Worm (Caenorhabditis elegans) whole organism, young adult: Measurements from ENCODE around the gene T28A8.6.

Experiments used
- B0019.2 ChIP-seq: fragments of 200-800 bp; sonication (Bioruptor generic); conservative IDR thresholded peaks from 2 replicates; pipeline ENCODE4 v1.3.6; 2022; ENCODE audit warnings: missing genetic modification reagents, missing genetic modification characterization, missing compliant biosample characterization
- B0035.1 ChIP-seq: sonication (generic microtip); optimal IDR thresholded peaks from 2 replicates; lab custom pipeline; 2016; ENCODE audit warnings: missing genetic modification characterization, mild to moderate bottlenecking, missing compliant biosample characterization, missing genotype, missing genetic modification reagents
- C17E4.6 ChIP-seq: fragments of 200-800 bp; sonication (Bioruptor generic); IDR thresholded peaks from 2 replicates; pipeline ENCODE4 v1.3.6; 2022; ENCODE audit warnings: missing genetic modification reagents, missing genetic modification characterization, missing compliant biosample characterization
- F33H1.4 ChIP-seq: fragments of 200-800 bp; sonication (Bioruptor generic); IDR thresholded peaks from 2 replicates; pipeline ENCODE4 v1.3.6; 2022; ENCODE audit warnings: missing genetic modification reagents, missing genetic modification characterization, missing compliant biosample characterization
- F49E8.2 ChIP-seq: sonication (generic microtip); optimal IDR thresholded peaks from 3 replicates; lab custom pipeline; 2017; ENCODE audit warnings: missing genetic modification characterization, mild to moderate bottlenecking, missing compliant biosample characterization, antibody characterized with exemption, moderate library complexity; ENCODE audit not compliant: insufficient read depth
- F52B5.7 ChIP-seq: sonication (generic microtip); optimal IDR thresholded peaks from 2 replicates; lab custom pipeline; 2016; ENCODE audit warnings: mild to moderate bottlenecking, missing genetic modification characterization, missing compliant biosample characterization
- K11D2.4 ChIP-seq: fragments of 200-800 bp; sonication (Bioruptor generic); IDR thresholded peaks from 2 replicates; pipeline ENCODE4 v1.3.6; 2022; ENCODE audit warnings: missing genetic modification reagents, missing genetic modification characterization, missing compliant biosample characterization
- K12H6.12 ChIP-seq: fragments of 200-800 bp; sonication (Bioruptor generic); optimal IDR thresholded peaks from 2 replicates; lab custom pipeline; 2018; ENCODE audit warnings: mild to moderate bottlenecking, missing genetic modification characterization, missing compliant biosample characterization
- T26A5.8 ChIP-seq: sonication (generic microtip); optimal IDR thresholded peaks from 2 replicates; lab custom pipeline; 2016; ENCODE audit warnings: missing genetic modification characterization, missing compliant biosample characterization
- Y53F4B.3 ChIP-seq: fragments of 200-800 bp; sonication (Bioruptor generic); IDR thresholded peaks from 2 replicates; pipeline ENCODE4 v1.3.6; 2022; ENCODE audit warnings: missing genetic modification reagents, missing genetic modification characterization, missing compliant biosample characterization
- ama-1 ChIP-seq, 3 experiments: fragments of 150-350 bp in 1 of 3; sonication (generic microtip) in 2 of 3; optimal IDR thresholded peaks; 2 replicates each; lab custom pipeline; 2014 to 2018; ENCODE audit warnings: missing biosample characterization in 2 of 3, missing genetic modification characterization in 2 of 3, missing genetic modification reagents in 2 of 3
- atf-7 ChIP-seq: sonication (generic microtip); optimal IDR thresholded peaks from 2 replicates; lab custom pipeline; 2017; ENCODE audit warnings: mild to moderate bottlenecking, missing genetic modification characterization, missing compliant biosample characterization
- attf-3 ChIP-seq: fragments of 200-800 bp; sonication (Bioruptor generic); conservative IDR thresholded peaks from 2 replicates; pipeline ENCODE4 v1.3.6; 2022; ENCODE audit warnings: missing genetic modification reagents, missing genetic modification characterization, missing compliant biosample characterization
- attf-5 ChIP-seq: fragments of 200-800 bp; sonication (Bioruptor generic); optimal IDR thresholded peaks from 2 replicates; lab custom pipeline; 2018; ENCODE audit warnings: mild to moderate bottlenecking, missing genetic modification characterization, missing compliant biosample characterization
- attf-6 ChIP-seq: fragments of 200-800 bp; sonication (Bioruptor generic); IDR thresholded peaks from 2 replicates; pipeline ENCODE4 v1.3.6; 2022; ENCODE audit warnings: missing genetic modification reagents, missing genetic modification characterization, missing compliant biosample characterization
- ccch-3 ChIP-seq: fragments of 200-800 bp; sonication (Bioruptor generic); optimal IDR thresholded peaks from 2 replicates; lab custom pipeline; 2018; ENCODE audit warnings: mild to moderate bottlenecking, missing genetic modification characterization, missing compliant biosample characterization
- cebp-2 ChIP-seq: fragments of 200-800 bp; sonication (Bioruptor generic); IDR thresholded peaks from 2 replicates; pipeline ENCODE4 v1.3.6; 2022; ENCODE audit warnings: missing genetic modification characterization, missing compliant biosample characterization
- ceh-100 ChIP-seq: fragments of 200-800 bp; sonication (Bioruptor generic); IDR thresholded peaks from 2 replicates; pipeline ENCODE4 v1.3.6; 2022; ENCODE audit warnings: missing genetic modification reagents, missing genetic modification characterization, missing compliant biosample characterization
- ceh-27 ChIP-seq: fragments of 200-800 bp; sonication (Bioruptor generic); optimal IDR thresholded peaks from 2 replicates; lab custom pipeline; 2018; ENCODE audit warnings: mild to moderate bottlenecking, missing genetic modification characterization, moderate library complexity, missing compliant biosample characterization
- ceh-40 ChIP-seq: fragments of 200-800 bp; sonication (Bioruptor generic); IDR thresholded peaks from 2 replicates; pipeline ENCODE4 v1.3.6; 2022; ENCODE audit warnings: missing genetic modification characterization, missing compliant biosample characterization
- ceh-79 ChIP-seq: sonication (generic microtip); optimal IDR thresholded peaks from 2 replicates; lab custom pipeline; 2017; ENCODE audit warnings: mild to moderate bottlenecking, missing genetic modification characterization, missing compliant biosample characterization
- dox-1 ChIP-seq: fragments of 200-800 bp; sonication (Bioruptor generic); IDR thresholded peaks from 2 replicates; pipeline ENCODE4 v1.3.6; 2022; ENCODE audit warnings: missing genetic modification reagents, missing genetic modification characterization, missing compliant biosample characterization
- egl-18 ChIP-seq: fragments of 200-800 bp; sonication (Bioruptor generic); IDR thresholded peaks from 2 replicates; pipeline ENCODE4 v1.3.6; 2022; ENCODE audit warnings: missing genetic modification reagents, missing genetic modification characterization, missing compliant biosample characterization
- ekl-4 ChIP-seq: fragments of 200-800 bp; sonication (Bioruptor generic); IDR thresholded peaks from 2 replicates; pipeline ENCODE4 v1.3.6; 2022; ENCODE audit warnings: missing genetic modification reagents, missing genetic modification characterization, missing compliant biosample characterization
- fkh-3 ChIP-seq: sonication (generic microtip); optimal IDR thresholded peaks from 2 replicates; lab custom pipeline; 2016; ENCODE audit warnings: mild to moderate bottlenecking, missing genetic modification characterization, missing compliant biosample characterization
- hsf-1 ChIP-seq: fragments of 200-800 bp; sonication (Bioruptor generic); IDR thresholded peaks from 2 replicates; pipeline ENCODE4 v1.3.6; 2022; ENCODE audit warnings: missing genetic modification reagents, missing genetic modification characterization, missing compliant biosample characterization
- let-607 ChIP-seq, 2 experiments: fragments of 200-800 bp in 1 of 2; sonication (Bioruptor generic) in 1 of 2; sonication (generic microtip) in 1 of 2; optimal IDR thresholded peaks; 2 replicates each; lab custom pipeline; 2016 to 2018; ENCODE audit warnings: mild to moderate bottlenecking in 2 of 2, missing compliant biosample characterization in 2 of 2, missing genetic modification characterization in 2 of 2, moderate library complexity in 2 of 2, missing genotype in 1 of 2
- mel-28 ChIP-seq: sonication (generic microtip); optimal IDR thresholded peaks from 2 replicates; lab custom pipeline; 2016; ENCODE audit warnings: borderline replicate concordance, mild to moderate bottlenecking, missing genetic modification characterization, missing compliant biosample characterization
- mxl-1 ChIP-seq: sonication (generic microtip); optimal IDR thresholded peaks from 2 replicates; lab custom pipeline; 2016; ENCODE audit warnings: missing genetic modification characterization, missing compliant biosample characterization
- nfya-2 ChIP-seq: fragments of 200-800 bp; sonication (Bioruptor generic); IDR thresholded peaks from 2 replicates; pipeline ENCODE4 v1.3.6; 2022; ENCODE audit warnings: missing genetic modification reagents, missing genetic modification characterization, missing compliant biosample characterization
- nhr-120 ChIP-seq: fragments of 200-800 bp; sonication (Bioruptor generic); IDR thresholded peaks from 2 replicates; pipeline ENCODE4 v1.3.6; 2022; ENCODE audit warnings: missing genetic modification characterization, missing compliant biosample characterization
- pbrm-1 ChIP-seq: fragments of 200-800 bp; sonication (Bioruptor generic); IDR thresholded peaks from 2 replicates; pipeline ENCODE4 v1.3.6; 2022; ENCODE audit warnings: missing genetic modification reagents, missing genetic modification characterization, missing compliant biosample characterization
- pha-4 ChIP-seq: fragments of 150-350 bp; sonication (generic microtip); optimal IDR thresholded peaks from 2 replicates; lab custom pipeline; 2014; ENCODE audit warnings: missing biosample characterization, missing genetic modification reagents, missing genetic modification characterization
- rcor-1 ChIP-seq: fragments of 200-800 bp; sonication (Bioruptor generic); IDR thresholded peaks from 2 replicates; pipeline ENCODE4 v1.3.6; 2022; ENCODE audit warnings: missing genetic modification reagents, missing genetic modification characterization, missing compliant biosample characterization
- rec-8 ChIP-seq, 2 experiments: sonication (generic microtip); optimal IDR thresholded peaks; 2 replicates each; lab custom pipeline; 2016; ENCODE audit warnings: mild to moderate bottlenecking in 2 of 2, missing genetic modification characterization in 2 of 2, missing genetic modification reagents in 2 of 2, missing genotype in 2 of 2, missing biosample characterization in 1 of 2, missing compliant biosample characterization in 1 of 2, moderate library complexity in 1 of 2
- rpc-1 ChIP-seq, 2 experiments: fragments of 150-350 bp in 1 of 2; sonication (generic microtip) in 1 of 2; optimal IDR thresholded peaks; 2 replicates each; lab custom pipeline; 2014 to 2018; ENCODE audit warnings: missing biosample characterization in 1 of 2, missing genetic modification characterization in 1 of 2, missing genetic modification reagents in 1 of 2, missing genotype in 1 of 2
- sea-2 ChIP-seq: fragments of 200-800 bp; sonication (Bioruptor generic); IDR thresholded peaks from 2 replicates; pipeline ENCODE4 v1.3.6; 2022; ENCODE audit warnings: missing genetic modification characterization, missing compliant biosample characterization
- snpc-1.1 ChIP-seq: sonication (generic microtip); optimal IDR thresholded peaks from 2 replicates; lab custom pipeline; 2017; ENCODE audit warnings: missing genetic modification characterization, mild to moderate bottlenecking, missing compliant biosample characterization, antibody characterized with exemption, moderate library complexity, missing genotype, missing genetic modification reagents; ENCODE audit not compliant: insufficient read depth
- somi-1 ChIP-seq: fragments of 200-800 bp; sonication (Bioruptor generic); optimal IDR thresholded peaks from 2 replicates; lab custom pipeline; 2018; ENCODE audit warnings: mild to moderate bottlenecking, missing genetic modification characterization, missing compliant biosample characterization
- sptf-2 ChIP-seq: fragments of 200-800 bp; sonication (Bioruptor generic); optimal IDR thresholded peaks from 2 replicates; lab custom pipeline; 2018; ENCODE audit warnings: mild to moderate bottlenecking, missing genetic modification characterization, missing compliant biosample characterization
- tbp1 ChIP-seq: fragments of 200-800 bp; sonication (Bioruptor generic); optimal IDR thresholded peaks from 2 replicates; lab custom pipeline; 2018; ENCODE audit warnings: mild to moderate bottlenecking, missing genetic modification characterization, missing compliant biosample characterization
- tbx-9 ChIP-seq: sonication (generic microtip); optimal IDR thresholded peaks from 2 replicates; lab custom pipeline; 2016; ENCODE audit warnings: borderline replicate concordance, missing genetic modification characterization, inconsistent platforms, missing compliant biosample characterization
- unc-130 ChIP-seq: sonication (generic microtip); optimal IDR thresholded peaks from 2 replicates; lab custom pipeline; 2016; ENCODE audit warnings: missing genetic modification reagents, missing genetic modification characterization, missing compliant biosample characterization
- ztf-22 ChIP-seq: fragments of 200-800 bp; sonication (Bioruptor generic); optimal IDR thresholded peaks from 2 replicates; lab custom pipeline; 2018; ENCODE audit warnings: mild to moderate bottlenecking, missing genetic modification characterization, moderate library complexity, missing compliant biosample characterization
- ztf-25 ChIP-seq: fragments of 200-800 bp; sonication (Bioruptor generic); IDR thresholded peaks from 2 replicates; pipeline ENCODE4 v1.3.6; 2022; ENCODE audit warnings: missing genetic modification reagents, missing genetic modification characterization, missing compliant biosample characterization

The T28A8.6 gene

ce11 chrIII:13464493-13465362 lies 34.3 kb upstream of the T28A8.6 start, which contains the start of gene kel-3 (continued):
- TF ChIP-seq pha-4 (tag; lab: Kevin White, UChicago) (peak; percentile 72), mel-28 (peak; percentile 21), B0035.1 (tag; lab: Kevin White, UChicago) (peak; percentile 90), attf-3 (peak; percentile 32; the same call in 1 of the 2 replicates), Y53F4B.3 (GFP tag; lab: Robert Waterston, UW) (no peak), pbrm-1 (GFP tag; lab: Robert Waterston, UW) (peak; percentile 86), ekl-4 (GFP tag; lab: Robert Waterston, UW) (peak; percentile 97), C17E4.6 (GFP tag; lab: Robert Waterston, UW) (peak; percentile 81), F52B5.7 (tag; lab: Kevin White, UChicago) (peak; percentile 95), fkh-3 (peak; percentile 98), ccch-3 (GFP tag; lab: Kevin White, UChicago) (peak; percentile 42), sea-2 (GFP tag; lab: Robert Waterston, UW) (peak; percentile 66; the same call in 1 of the 2 replicates), mxl-1 (tag; lab: Kevin White, UChicago) (peak; percentile 75), tbp1 (GFP tag; lab: Kevin White, UChicago) (peak; percentile 71), K11D2.4 (GFP tag; lab: Robert Waterston, UW) (peak; percentile 77; the same call in 1 of the 2 replicates), ceh-79 (tag; lab: Kevin White, UChicago) (peak; percentile 96), ztf-25 (GFP tag; lab: Robert Waterston, UW) (peak; percentile 80), sptf-2 (no peak), let-607 (tag; optimal IDR thresholded peaks at IDR 0.05; lab: Kevin White, UChicago) (peak; percentile 60 to 71), tbx-9 (tag; lab: Kevin White, UChicago) (peak; percentile 75), ceh-27 (GFP tag; lab: Kevin White, UChicago) (peak; percentile 27), hsf-1 (peak; percentile 89), snpc-1.1 (tag; lab: Kevin White, UChicago) (peak; percentile 57), nhr-120 (GFP tag; lab: Robert Waterston, UW) (no peak), ceh-40 (GFP tag; lab: Robert Waterston, UW) (no peak), rcor-1 (peak; percentile 74), B0019.2 (0 out of 2 replicates have a peak, but pooled peaks have one; percentile 42), attf-6 (peak; percentile 87), K12H6.12 (tag; lab: Kevin White, UChicago) (peak; percentile 25), attf-5 (GFP tag; lab: Kevin White, UChicago) (peak; percentile 70), ama-1 (optimal IDR thresholded peaks at IDR 0.05; lab: Kevin White, UChicago) (peak; percentile 97), ama-1 (GFP tag; optimal IDR thresholded peaks at IDR 0.05; lab: Kevin White, UChicago) (peak; percentile 50 to 96), somi-1 (GFP tag; lab: Kevin White, UChicago) (peak; percentile 77), F33H1.4 (GFP tag; lab: Robert Waterston, UW) (peak; percentile 67), ceh-100 (GFP tag; lab: Robert Waterston, UW) (peak; percentile 76), dox-1 (GFP tag; lab: Robert Waterston, UW) (peak; percentile 83), egl-18 (GFP tag; lab: Robert Waterston, UW) (0 out of 2 replicates have a peak, but pooled peaks have one; percentile 73), ztf-22 (GFP tag; lab: Kevin White, UChicago) (peak; percentile 95), rec-8 (tag; optimal IDR thresholded peaks at IDR 0.05; lab: Kevin White, UChicago) (peak; percentile 31 to 57), T26A5.8 (tag; lab: Kevin White, UChicago) (peak; percentile 98), atf-7 (tag; lab: Kevin White, UChicago) (peak; percentile 81), rpc-1 (optimal IDR thresholded peaks at IDR 0.05; lab: Kevin White, UChicago) (no peak), rpc-1 (tag; optimal IDR thresholded peaks at IDR 0.05; lab: Kevin White, UChicago) (peak; percentile 11), unc-130 (peak; percentile 97), cebp-2 (GFP tag; lab: Robert Waterston, UW) (no peak; the same call in 1 of the 2 replicates), F49E8.2 (peak; percentile 99), nfya-2 (GFP tag; lab: Robert Waterston, UW) (peak; percentile 83; the same call in 1 of the 2 replicates)
